Worm (Caenorhabditis elegans) whole organism, mixed stage, embryonic: ENCODE results near the gene ttr-5.

Experiments used
- M03D4.4 ChIP-seq: sonication (generic microtip); optimal IDR thresholded peaks from 2 replicates; lab custom pipeline; 2017; ENCODE audit warnings: mild to moderate bottlenecking, missing genetic modification characterization, missing compliant biosample characterization
- bed-3 ChIP-seq: fragments of 200-800 bp; sonication (Bioruptor generic); optimal IDR thresholded peaks from 3 replicates; lab custom pipeline; 2018; ENCODE audit warnings: mild to moderate bottlenecking, missing genetic modification characterization, moderate library complexity, missing compliant biosample characterization
- blmp-1 ChIP-seq: fragments of 150-350 bp; optimal IDR thresholded peaks from 2 replicates; lab custom pipeline; 2014; ENCODE audit warnings: missing biosample characterization, missing genetic modification characterization
- ceh-39 ChIP-seq: fragments of 150-350 bp; optimal IDR thresholded peaks from 2 replicates; lab custom pipeline; 2014; ENCODE audit warnings: missing biosample characterization, missing genetic modification characterization
- ces-1 ChIP-seq: fragments of 150-350 bp; optimal IDR thresholded peaks from 2 replicates; lab custom pipeline; 2014; ENCODE audit warnings: missing biosample characterization, missing genetic modification reagents, missing genetic modification characterization
- cnd-1 ChIP-seq: fragments of 200-800 bp; sonication (Bioruptor generic); optimal IDR thresholded peaks from 2 replicates; lab custom pipeline; 2018; ENCODE audit warnings: mild to moderate bottlenecking, missing genetic modification characterization, missing compliant biosample characterization
- drap-1 ChIP-seq: fragments of 200-800 bp; sonication (Bioruptor generic); optimal IDR thresholded peaks from 3 replicates; lab custom pipeline; 2018; ENCODE audit warnings: mild to moderate bottlenecking, missing genetic modification characterization, missing compliant biosample characterization
- elt-1 ChIP-seq: sonication (generic microtip); optimal IDR thresholded peaks from 2 replicates; lab custom pipeline; 2017; ENCODE audit warnings: missing genetic modification characterization, mild to moderate bottlenecking, missing compliant biosample characterization, antibody characterized with exemption, moderate library complexity, borderline replicate concordance; ENCODE audit not compliant: insufficient read depth
- elt-3 ChIP-seq: fragments of 150-350 bp; optimal IDR thresholded peaks from 2 replicates; lab custom pipeline; 2014; ENCODE audit warnings: missing biosample characterization, missing genetic modification characterization
- ham-2 ChIP-seq: fragments of 200-800 bp; sonication (Bioruptor generic); optimal IDR thresholded peaks from 2 replicates; lab custom pipeline; 2018; ENCODE audit warnings: mild to moderate bottlenecking, missing genetic modification characterization, missing compliant biosample characterization
- hlh-1 ChIP-seq: fragments of 150-350 bp; optimal IDR thresholded peaks from 2 replicates; lab custom pipeline; 2014; ENCODE audit warnings: missing biosample characterization, missing genetic modification reagents, missing genetic modification characterization
- lin-13 ChIP-seq: fragments of 150-350 bp; optimal IDR thresholded peaks from 2 replicates; lab custom pipeline; 2014; ENCODE audit warnings: missing biosample characterization, missing genetic modification characterization
- lin-32 ChIP-seq: fragments of 200-800 bp; sonication (Bioruptor generic); optimal IDR thresholded peaks from 2 replicates; lab custom pipeline; 2018; ENCODE audit warnings: mild to moderate bottlenecking, missing genetic modification characterization, missing compliant biosample characterization
- lsy-2 ChIP-seq: fragments of 150-350 bp; optimal IDR thresholded peaks from 2 replicates; lab custom pipeline; 2014; ENCODE audit warnings: missing biosample characterization, missing genetic modification characterization
- mab-5 ChIP-seq: fragments of 150-350 bp; optimal IDR thresholded peaks from 2 replicates; lab custom pipeline; 2014; ENCODE audit warnings: missing biosample characterization, missing genetic modification characterization
- mep-1 ChIP-seq: fragments of 150-350 bp; optimal IDR thresholded peaks from 2 replicates; lab custom pipeline; 2017; ENCODE audit warnings: missing biosample characterization, missing genetic modification reagents, missing genetic modification characterization, inconsistent platforms
- mls-2 ChIP-seq: sonication (generic microtip); optimal IDR thresholded peaks from 2 replicates; lab custom pipeline; 2016; ENCODE audit warnings: mild to moderate bottlenecking, missing genetic modification characterization, moderate library complexity, missing compliant biosample characterization
- nhr-12 ChIP-seq: fragments of 150-350 bp; optimal IDR thresholded peaks from 2 replicates; lab custom pipeline; 2014; ENCODE audit warnings: missing biosample characterization, missing genetic modification characterization
- nhr-2 ChIP-seq: fragments of 150-350 bp; optimal IDR thresholded peaks from 2 replicates; lab custom pipeline; 2014; ENCODE audit warnings: missing biosample characterization, missing genetic modification characterization
- nhr-237 ChIP-seq: fragments of 150-350 bp; optimal IDR thresholded peaks from 2 replicates; lab custom pipeline; 2014; ENCODE audit warnings: missing biosample characterization, missing genetic modification characterization
- nhr-28 ChIP-seq: fragments of 150-350 bp; optimal IDR thresholded peaks from 2 replicates; lab custom pipeline; 2014; ENCODE audit warnings: missing biosample characterization, missing genetic modification characterization
- nhr-76 ChIP-seq: sonication (generic microtip); optimal IDR thresholded peaks from 2 replicates; lab custom pipeline; 2017; ENCODE audit warnings: missing biosample characterization, missing genetic modification characterization
- pha-4 ChIP-seq: fragments of 150-350 bp; optimal IDR thresholded peaks from 2 replicates; lab custom pipeline; 2018; ENCODE audit warnings: missing biosample characterization, missing genetic modification reagents, missing genetic modification characterization
- sem-2 ChIP-seq: fragments of 200-800 bp; sonication (Bioruptor generic); optimal IDR thresholded peaks from 2 replicates; lab custom pipeline; 2018; ENCODE audit warnings: mild to moderate bottlenecking, missing genetic modification characterization, missing compliant biosample characterization
- sptf-1 ChIP-seq: sonication (generic microtip); optimal IDR thresholded peaks from 2 replicates; lab custom pipeline; 2017; ENCODE audit warnings: mild to moderate bottlenecking, missing genetic modification characterization, moderate library complexity, missing compliant biosample characterization
- tbx-8 ChIP-seq: fragments of 200-800 bp; sonication (Bioruptor generic); optimal IDR thresholded peaks from 2 replicates; lab custom pipeline; 2018; ENCODE audit warnings: mild to moderate bottlenecking, missing genetic modification characterization, moderate library complexity, missing compliant biosample characterization
- unc-120 ChIP-seq: sonication (generic microtip); optimal IDR thresholded peaks from 2 replicates; lab custom pipeline; 2017; ENCODE audit warnings: missing genetic modification characterization, missing compliant biosample characterization; ENCODE audit not compliant: poor library complexity, severe bottlenecking
- unc-39 ChIP-seq: fragments of 150-350 bp; optimal IDR thresholded peaks from 2 replicates; lab custom pipeline; 2014; ENCODE audit warnings: missing biosample characterization, missing genetic modification characterization
- unc-62 ChIP-seq: fragments of 150-350 bp; optimal IDR thresholded peaks from 2 replicates; lab custom pipeline; 2014; ENCODE audit warnings: missing biosample characterization, missing genetic modification reagents, missing genetic modification characterization
- zip-8 ChIP-seq: fragments of 150-350 bp; optimal IDR thresholded peaks from 2 replicates; lab custom pipeline; 2014; ENCODE audit warnings: missing biosample characterization, missing genetic modification characterization
- ztf-11 ChIP-seq: fragments of 150-350 bp; optimal IDR thresholded peaks from 2 replicates; lab custom pipeline; 2014; ENCODE audit warnings: missing biosample characterization, missing genetic modification characterization

ttr-5 gene

ce11 chrIII:9322010-9322409, 8.1 kb upstream of the ttr-5 start, which contains the start of gene cpb-1:
Gene cpb-1 (plus strand): TSS chrIII:9322310.
- TF ChIP-seq nhr-237 (no peak), cnd-1 (no peak), ces-1 (GFP tag; lab: Kevin White, UChicago) (no peak), ztf-11 (no peak), nhr-28 (tag; lab: Kevin White, UChicago) (no peak), mab-5 (no peak), lin-13 (tag; lab: Kevin White, UChicago) (no peak), ceh-39 (tag; lab: Kevin White, UChicago) (no peak), nhr-12 (tag; lab: Kevin White, UChicago) (no peak), mls-2 (tag; lab: Kevin White, UChicago) (no peak)

- TF ChIP-seq mep-1 (tag; lab: Kevin White, UChicago), result no peak
- no peak for TF ChIP-seq nhr-2 (tag; lab: Kevin White, UChicago)
- no peak for TF ChIP-seq nhr-28 (tag; lab: Kevin White, UChicago)
- no peak for TF ChIP-seq blmp-1 (tag; lab: Kevin White, UChicago)
- TF ChIP-seq nhr-12 (tag; lab: Kevin White, UChicago), result no peak
- no peak for TF ChIP-seq elt-3
- TF ChIP-seq lin-32 (GFP tag; lab: Kevin White, UChicago), result no peak
These were observed 5.4 kb upstream of the ttr-5 start, which contains the start of gene C40H1.7 for ce11 chrIII:9324724-9325123. Gene C40H1.7 (plus strand): TSS chrIII:9325024.

ce11 chrIII:9326528-9326927, 3.6 kb upstream of the ttr-5 start:
- TF ChIP-seq zip-8 (tag; lab: Kevin White, UChicago) (no peak), unc-39 (tag; lab: Kevin White, UChicago) (no peak), mep-1 (tag; lab: Kevin White, UChicago) (no peak), ham-2 (GFP tag; lab: Kevin White, UChicago) (no peak), tbx-8 (GFP tag; lab: Kevin White, UChicago) (no peak), mls-2 (tag; lab: Kevin White, UChicago) (no peak), lin-13 (tag; lab: Kevin White, UChicago) (no peak), drap-1 (GFP tag; lab: Kevin White, UChicago) (no peak)

DNA sequence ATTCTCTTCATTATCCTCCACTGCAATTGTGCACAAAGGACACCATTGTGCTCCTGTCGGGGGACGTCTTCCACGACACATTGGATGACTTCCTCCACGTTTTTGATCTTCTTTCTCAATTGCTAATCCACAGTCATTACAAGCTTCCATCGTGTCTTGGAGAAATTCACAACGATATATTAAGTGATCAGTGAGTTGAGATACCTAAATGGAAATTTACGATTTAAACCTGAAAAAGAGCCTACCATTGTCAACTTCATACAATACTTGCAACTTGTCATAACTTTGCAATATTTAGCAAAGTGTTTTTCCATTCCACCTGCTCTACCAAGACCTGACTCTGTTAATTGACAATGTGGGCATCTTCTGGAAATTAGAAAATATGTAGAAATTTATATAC, 2.2 kb upstream of the ttr-5 start:
- TF ChIP-seq sem-2 (GFP tag; lab: Kevin White, UChicago) (no peak), mls-2 (tag; lab: Kevin White, UChicago) (no peak), pha-4 (tag; lab: Kevin White, UChicago) (no peak), lin-32 (GFP tag; lab: Kevin White, UChicago) (no peak), elt-1 (tag; lab: Kevin White, UChicago) (no peak), bed-3 (GFP tag; lab: Kevin White, UChicago) (no peak), lsy-2 (tag; lab: Kevin White, UChicago) (no peak), sptf-1 (tag; lab: Kevin White, UChicago) (no peak), ces-1 (GFP tag; lab: Kevin White, UChicago) (no peak), ceh-39 (tag; lab: Kevin White, UChicago) (no peak), unc-120 (no peak), nhr-76 (tag; lab: Kevin White, UChicago) (no peak), cnd-1 (no peak), hlh-1 (tag; lab: Kevin White, UChicago) (no peak), nhr-12 (tag; lab: Kevin White, UChicago) (no peak), ztf-11 (no peak), nhr-237 (no peak), ham-2 (GFP tag; lab: Kevin White, UChicago) (no peak)

DNA sequence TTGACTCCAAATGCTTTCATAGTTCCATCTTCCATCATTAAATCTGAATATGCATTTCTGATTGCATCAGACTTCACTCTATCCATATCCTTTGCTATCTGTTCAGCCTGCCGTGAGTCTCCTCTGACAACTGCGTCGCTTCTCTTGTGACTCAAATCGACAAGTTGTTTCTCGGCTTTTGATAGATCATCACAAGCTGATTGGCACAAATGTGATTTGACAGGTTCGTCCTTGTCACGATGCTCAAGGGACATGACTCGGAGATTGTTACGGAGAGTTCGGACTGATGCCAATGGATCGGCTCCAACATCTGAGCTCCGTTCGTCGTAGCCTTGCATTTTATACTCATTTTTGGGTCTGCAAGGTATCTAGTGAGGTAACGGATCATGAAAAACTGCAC, 1.4 kb upstream of the ttr-5 start:
- TF ChIP-seq drap-1 (GFP tag; lab: Kevin White, UChicago) (no peak), pha-4 (tag; lab: Kevin White, UChicago) (no peak), nhr-12 (tag; lab: Kevin White, UChicago) (no peak), mls-2 (tag; lab: Kevin White, UChicago) (no peak), ces-1 (GFP tag; lab: Kevin White, UChicago) (no peak), hlh-1 (tag; lab: Kevin White, UChicago) (peak; percentile 76), unc-120 (no peak), nhr-2 (tag; lab: Kevin White, UChicago) (no peak), bed-3 (GFP tag; lab: Kevin White, UChicago) (no peak), elt-3 (no peak), cnd-1 (no peak), sem-2 (GFP tag; lab: Kevin White, UChicago) (no peak), M03D4.4 (no peak), sptf-1 (tag; lab: Kevin White, UChicago) (no peak), nhr-76 (tag; lab: Kevin White, UChicago) (no peak), unc-62 (peak; percentile 94)
